Worm (Caenorhabditis elegans) whole organism, late embryonic: ENCODE data around the gene K10B4.1.

Experiments
- ama-1 ChIP-seq: fragments of 150-350 bp; optimal IDR thresholded peaks from 2 replicates; lab custom pipeline; 2014
- ceh-14 ChIP-seq: sonication (generic microtip); optimal IDR thresholded peaks from 2 replicates; lab custom pipeline; 2016; ENCODE audit warnings: missing genotype, missing genetic modification characterization, missing compliant biosample characterization
- ceh-18 ChIP-seq: sonication (generic microtip); optimal IDR thresholded peaks from 2 replicates; lab custom pipeline; 2016; ENCODE audit warnings: missing genetic modification characterization, missing compliant biosample characterization
- fkh-6 ChIP-seq: sonication (generic microtip); optimal IDR thresholded peaks from 2 replicates; lab custom pipeline; 2016; ENCODE audit warnings: missing genetic modification characterization, missing compliant biosample characterization
- hlh-8 ChIP-seq: sonication (generic microtip); optimal IDR thresholded peaks from 2 replicates; lab custom pipeline; 2016; ENCODE audit warnings: missing genotype, missing genetic modification characterization, missing compliant biosample characterization
- pha-4 ChIP-seq: fragments of 150-350 bp; optimal IDR thresholded peaks from 2 replicates; lab custom pipeline; 2018; ENCODE audit warnings: missing biosample characterization, missing genetic modification reagents, missing genetic modification characterization
- unc-86 ChIP-seq: sonication (generic microtip); optimal IDR thresholded peaks from 2 replicates; lab custom pipeline; 2016; ENCODE audit warnings: missing genetic modification characterization, missing compliant biosample characterization

ce11 chrII:128929-129328, 6.3 kb upstream of the K10B4.1 start, which contains the start of gene srd-3:
- TF ChIP-seq ama-1, result no peak
- no peak for TF ChIP-seq hlh-8
- no peak for TF ChIP-seq fkh-6 (tag; lab: Kevin White, UChicago)
- TF ChIP-seq ceh-18 (tag; lab: Kevin White, UChicago), result no peak
- no peak for TF ChIP-seq ceh-14
- no peak for TF ChIP-seq pha-4 (tag; lab: Kevin White, UChicago)
- no peak for TF ChIP-seq unc-86 (tag; lab: Kevin White, UChicago)
